Worm (Caenorhabditis elegans) whole organism, early embryonic: Measurements from ENCODE around the gene E01G4.3.

Experiments used
- aly-1 ChIP-seq: sonication (generic microtip); optimal IDR thresholded peaks from 2 replicates; lab custom pipeline; 2016; ENCODE audit warnings: missing genetic modification characterization, missing compliant biosample characterization
- ama-1 ChIP-seq: fragments of 150-350 bp; optimal IDR thresholded peaks from 2 replicates; lab custom pipeline; 2014
- hmg-4 ChIP-seq: fragments of 200-800 bp; sonication (Bioruptor generic); optimal IDR thresholded peaks from 2 replicates; lab custom pipeline; 2018; ENCODE audit warnings: mild to moderate bottlenecking, missing genetic modification characterization, missing compliant biosample characterization

DNA sequence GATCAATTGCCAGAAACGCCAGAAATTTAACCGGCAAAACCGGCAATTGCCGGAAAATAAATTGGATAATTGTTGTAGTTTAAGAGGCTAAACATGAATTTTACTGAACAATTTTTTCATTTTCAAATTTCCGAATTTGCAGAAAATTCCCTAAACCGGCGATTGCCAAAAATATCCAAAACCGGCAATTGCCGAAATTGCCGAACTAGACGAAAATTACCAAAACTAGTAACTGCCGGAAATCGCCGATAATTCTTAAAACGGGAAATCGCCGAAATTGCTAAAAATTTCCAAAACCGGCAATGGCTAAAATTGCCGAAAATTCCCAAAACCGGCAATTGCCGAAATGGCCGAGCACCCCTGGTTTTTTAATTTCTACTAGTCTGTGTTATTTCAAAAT, 10.0 kb upstream of the E01G4.3 start:
- TF ChIP-seq hmg-4, result no peak
- no peak for TF ChIP-seq ama-1 (lab: Kevin White, UChicago)
- TF ChIP-seq aly-1 (tag; lab: Kevin White, UChicago), result no peak
